Fruit fly (Drosophila melanogaster) whole organism, embryonic: ENCODE results near the gene CG11458.

Experiments
- Abd-B ChIP-seq: fragments of 200-800 bp; sonication (Bioruptor generic); optimal IDR thresholded peaks from 2 replicates; lab custom pipeline; 2018; ENCODE audit warnings: missing biosample characterization, mild to moderate bottlenecking, missing genetic modification characterization, moderate library complexity
- CG11085 ChIP-seq: fragments of 200-800 bp; sonication (Bioruptor generic); IDR thresholded peaks from 2 replicates; pipeline ENCODE4 v1.3.6; 2022; ENCODE audit warnings: missing biosample characterization, missing genetic modification characterization
- CG11247 ChIP-seq: fragments of 200-800 bp; sonication (Bioruptor generic); IDR thresholded peaks from 2 replicates; pipeline ENCODE4 v1.3.6; 2022; ENCODE audit warnings: missing biosample characterization, missing genetic modification characterization
- CG11695 ChIP-seq: fragments of 200-800 bp; sonication (Bioruptor generic); IDR thresholded peaks from 3 replicates; pipeline ENCODE4 v1.3.6; 2022; ENCODE audit warnings: missing biosample characterization, missing genetic modification characterization
- CG11723 ChIP-seq: fragments of 200-800 bp; sonication (Bioruptor generic); optimal IDR thresholded peaks from 2 replicates; lab custom pipeline; 2017; ENCODE audit warnings: missing biosample characterization, mild to moderate bottlenecking, missing genetic modification characterization
- CG13296 ChIP-seq: fragments of 200-800 bp; sonication (Bioruptor generic); optimal IDR thresholded peaks from 3 replicates; lab custom pipeline; 2018; ENCODE audit warnings: missing biosample characterization, mild to moderate bottlenecking, missing genetic modification characterization
- CG13424 ChIP-seq: fragments of 200-800 bp; sonication (Bioruptor generic); optimal IDR thresholded peaks from 2 replicates; lab custom pipeline; 2019; ENCODE audit warnings: missing biosample characterization, mild to moderate bottlenecking, missing genetic modification characterization, moderate library complexity
- CG1529 ChIP-seq: fragments of 200-800 bp; sonication (Bioruptor generic); optimal IDR thresholded peaks from 3 replicates; lab custom pipeline; 2018; ENCODE audit warnings: missing biosample characterization, missing genetic modification characterization
- CG16813 ChIP-seq: fragments of 200-800 bp; sonication (Bioruptor generic); IDR thresholded peaks from 3 replicates; pipeline ENCODE4 v1.3.6; 2022; ENCODE audit warnings: missing biosample characterization, missing genetic modification characterization; ENCODE audit not compliant: partially characterized antibody
- CG17802 ChIP-seq: fragments of 200-800 bp; sonication (Bioruptor generic); optimal IDR thresholded peaks from 2 replicates; lab custom pipeline; 2018; ENCODE audit warnings: missing biosample characterization, mild to moderate bottlenecking, missing genetic modification characterization, moderate library complexity
- CG2116 ChIP-seq: fragments of 200-800 bp; sonication (Bioruptor generic); optimal IDR thresholded peaks from 3 replicates; lab custom pipeline; 2018; ENCODE audit warnings: missing biosample characterization, mild to moderate bottlenecking, missing genetic modification characterization
- CG2712 ChIP-seq: fragments of 200-800 bp; optimal IDR thresholded peaks from 3 replicates; lab custom pipeline; 2019; ENCODE audit warnings: missing biosample characterization, mild to moderate bottlenecking, missing genetic modification characterization, moderate library complexity
- CG4424 ChIP-seq: fragments of 200-800 bp; sonication (Bioruptor generic); optimal IDR thresholded peaks from 3 replicates; lab custom pipeline; 2016; ENCODE audit warnings: missing biosample characterization, missing genetic modification characterization
- CG6175 ChIP-seq: fragments of 200-800 bp; sonication (Bioruptor generic); IDR thresholded peaks from 3 replicates; pipeline ENCODE4 v1.3.6; 2022; ENCODE audit warnings: missing biosample characterization, missing genetic modification characterization
- CG6683 ChIP-seq: fragments of 200-800 bp; sonication (Bioruptor generic); optimal IDR thresholded peaks from 2 replicates; lab custom pipeline; 2017; ENCODE audit warnings: missing biosample characterization, mild to moderate bottlenecking, missing genetic modification characterization, missing genetic modification reagents
- CG7556 ChIP-seq: fragments of 200-800 bp; sonication (Bioruptor generic); optimal IDR thresholded peaks from 2 replicates; lab custom pipeline; 2017; ENCODE audit warnings: missing biosample characterization, mild to moderate bottlenecking, missing genetic modification characterization
- CG9215 ChIP-seq: fragments of 200-800 bp; sonication (Bioruptor generic); IDR thresholded peaks from 2 replicates; pipeline ENCODE4 v1.3.6; 2022; ENCODE audit warnings: missing biosample characterization, missing genetic modification characterization
- Dad ChIP-seq: fragments of 200-800 bp; sonication (Bioruptor generic); optimal IDR thresholded peaks from 3 replicates; lab custom pipeline; 2016; ENCODE audit warnings: missing biosample characterization, missing genetic modification characterization
- Dbx ChIP-seq: fragments of 200-800 bp; sonication (Bioruptor generic); IDR thresholded peaks from 3 replicates; pipeline ENCODE4 v1.3.6; 2022; ENCODE audit warnings: missing biosample characterization, missing genetic modification characterization
- Dip2 ChIP-seq: fragments of 200-800 bp; sonication (Bioruptor generic); IDR thresholded peaks from 2 replicates; pipeline ENCODE4 v1.3.6; 2022; ENCODE audit warnings: missing biosample characterization, missing genetic modification characterization
- Dip3 ChIP-seq: fragments of 200-800 bp; sonication (Bioruptor generic); optimal IDR thresholded peaks from 3 replicates; lab custom pipeline; 2016; ENCODE audit warnings: missing biosample characterization, missing genetic modification characterization
- Dll ChIP-seq: fragments of 200-800 bp; sonication (Bioruptor generic); IDR thresholded peaks from 4 replicates; pipeline ENCODE4 v1.3.6; 2022; ENCODE audit warnings: missing biosample characterization, missing genetic modification characterization; ENCODE audit not compliant: partially characterized antibody
- Dp ChIP-seq: fragments of 200-800 bp; sonication (Bioruptor generic); optimal IDR thresholded peaks from 2 replicates; lab custom pipeline; 2018; ENCODE audit warnings: missing biosample characterization, mild to moderate bottlenecking, missing genetic modification characterization, moderate library complexity
- Hey ChIP-seq: fragments of 200-800 bp; sonication (Bioruptor generic); optimal IDR thresholded peaks from 3 replicates; lab custom pipeline; 2018; ENCODE audit warnings: missing biosample characterization, mild to moderate bottlenecking, missing genetic modification characterization
- NC2β ChIP-seq: fragments of 200-800 bp; sonication (Bioruptor generic); optimal IDR thresholded peaks from 2 replicates; lab custom pipeline; 2016; ENCODE audit warnings: missing biosample characterization, missing genetic modification characterization
- Oaz ChIP-seq: fragments of 200-800 bp; sonication (Bioruptor generic); IDR thresholded peaks from 2 replicates; pipeline ENCODE4 v1.3.6; 2022; ENCODE audit warnings: missing biosample characterization, missing genetic modification characterization
- Sox100B ChIP-seq: fragments of 200-800 bp; sonication (Bioruptor generic); optimal IDR thresholded peaks from 3 replicates; lab custom pipeline; 2018; ENCODE audit warnings: missing biosample characterization, mild to moderate bottlenecking, missing genetic modification characterization
- Usf ChIP-seq: fragments of 200-800 bp; sonication (Bioruptor generic); optimal IDR thresholded peaks from 2 replicates; lab custom pipeline; 2017; ENCODE audit warnings: missing genotype, missing biosample characterization, missing genetic modification characterization
- ab ChIP-seq: fragments of 200-800 bp; sonication (Bioruptor generic); optimal IDR thresholded peaks from 2 replicates; lab custom pipeline; 2016; ENCODE audit warnings: missing biosample characterization, missing genetic modification characterization
- aop ChIP-seq: fragments of 200-800 bp; sonication (Bioruptor generic); IDR thresholded peaks from 2 replicates; pipeline ENCODE4 v1.3.6; 2022; ENCODE audit warnings: missing biosample characterization, missing genetic modification characterization
- btn ChIP-seq: fragments of 200-800 bp; sonication (Bioruptor generic); optimal IDR thresholded peaks from 2 replicates; lab custom pipeline; 2016; ENCODE audit warnings: missing biosample characterization, missing genetic modification characterization
- dimm ChIP-seq: fragments of 200-800 bp; sonication (Bioruptor generic); IDR thresholded peaks from 2 replicates; pipeline ENCODE4 v1.3.6; 2022; ENCODE audit warnings: missing biosample characterization, missing genetic modification characterization
- gcm ChIP-seq: fragments of 200-800 bp; sonication (Bioruptor generic); optimal IDR thresholded peaks from 2 replicates; lab custom pipeline; 2019; ENCODE audit warnings: missing biosample characterization, mild to moderate bottlenecking, missing genetic modification characterization, moderate library complexity
- gt ChIP-seq: fragments of 200-800 bp; sonication (Bioruptor generic); IDR thresholded peaks from 2 replicates; pipeline ENCODE4 v1.3.6; 2022; ENCODE audit warnings: missing biosample characterization, missing genetic modification characterization
- h ChIP-seq: fragments of >200 bp; optimal IDR thresholded peaks from 2 replicates; lab custom pipeline; 2017
- hbn ChIP-seq: fragments of 200-800 bp; sonication (Bioruptor generic); IDR thresholded peaks from 2 replicates; pipeline ENCODE4 v1.3.6; 2022; ENCODE audit warnings: missing biosample characterization, missing genetic modification characterization; ENCODE audit not compliant: partially characterized antibody
- hkb ChIP-seq, 2 experiments: fragments of 200-800 bp in 1 of 2; fragments of >200 bp in 1 of 2; sonication (Bioruptor generic) in 1 of 2; IDR thresholded peaks in 1 of 2; optimal IDR thresholded peaks in 1 of 2; 2 replicates each; pipeline versions ENCODE4 v1.3.6 to Lab custom; 2017 to 2022; ENCODE audit warnings: missing biosample characterization in 1 of 2, missing genetic modification characterization in 1 of 2
- jumu ChIP-seq: fragments of 200-800 bp; sonication (Bioruptor generic); optimal IDR thresholded peaks from 3 replicates; lab custom pipeline; 2016; ENCODE audit warnings: missing biosample characterization, missing genetic modification characterization
- kah ChIP-seq: fragments of 200-800 bp; sonication (Bioruptor generic); optimal IDR thresholded peaks from 2 replicates; lab custom pipeline; 2018; ENCODE audit warnings: missing biosample characterization, mild to moderate bottlenecking, missing genetic modification characterization
- knrl ChIP-seq: fragments of 200-800 bp; sonication (Bioruptor generic); IDR thresholded peaks from 3 replicates; pipeline ENCODE4 v1.3.6; 2022; ENCODE audit warnings: missing biosample characterization, missing genetic modification characterization; ENCODE audit not compliant: partially characterized antibody
- odd ChIP-seq: fragments of 200-800 bp; sonication (Bioruptor generic); optimal IDR thresholded peaks from 2 replicates; lab custom pipeline; 2017; ENCODE audit warnings: missing biosample characterization, mild to moderate bottlenecking, missing genetic modification characterization
- pho ChIP-seq: fragments of 200-800 bp; sonication (Bioruptor generic); optimal IDR thresholded peaks from 2 replicates; lab custom pipeline; 2016; ENCODE audit warnings: missing biosample characterization, missing genetic modification characterization
- phol ChIP-seq: fragments of 200-800 bp; sonication (Bioruptor generic); optimal IDR thresholded peaks from 3 replicates; lab custom pipeline; 2018; ENCODE audit warnings: missing biosample characterization, mild to moderate bottlenecking, missing genetic modification characterization, moderate library complexity
- pzg ChIP-seq: fragments of 200-800 bp; sonication (Bioruptor generic); optimal IDR thresholded peaks from 3 replicates; lab custom pipeline; 2018; ENCODE audit warnings: missing biosample characterization, mild to moderate bottlenecking, missing genetic modification characterization, moderate library complexity
- row ChIP-seq: fragments of 200-800 bp; sonication (Bioruptor generic); IDR thresholded peaks from 3 replicates; pipeline ENCODE4 v1.3.6; 2022; ENCODE audit warnings: missing biosample characterization, missing genetic modification characterization
- shn ChIP-seq: fragments of 200-800 bp; sonication (Bioruptor generic); optimal IDR thresholded peaks from 3 replicates; lab custom pipeline; 2016; ENCODE audit warnings: missing biosample characterization, missing genetic modification characterization
- tgo ChIP-seq: fragments of 200-800 bp; sonication (Bioruptor generic); IDR thresholded peaks from 3 replicates; pipeline ENCODE4 v1.3.6; 2022; ENCODE audit warnings: missing biosample characterization, missing genetic modification characterization
- tx ChIP-seq: fragments of 200-800 bp; sonication (Bioruptor generic); optimal IDR thresholded peaks from 2 replicates; lab custom pipeline; 2016; ENCODE audit warnings: missing biosample characterization, missing genetic modification characterization
- yki ChIP-seq: fragments of >200 bp; optimal IDR thresholded peaks from 3 replicates; lab custom pipeline; 2018
- z ChIP-seq: fragments of 200-800 bp; sonication (Bioruptor generic); IDR thresholded peaks from 3 replicates; pipeline ENCODE4 v1.3.6; 2022; ENCODE audit warnings: missing biosample characterization, missing genetic modification characterization
- zen ChIP-seq: fragments of 200-800 bp; sonication (Bioruptor generic); optimal IDR thresholded peaks from 3 replicates; lab custom pipeline; 2018; ENCODE audit warnings: missing biosample characterization, mild to moderate bottlenecking, missing genetic modification characterization, moderate library complexity

CG11458 gene

DNA sequence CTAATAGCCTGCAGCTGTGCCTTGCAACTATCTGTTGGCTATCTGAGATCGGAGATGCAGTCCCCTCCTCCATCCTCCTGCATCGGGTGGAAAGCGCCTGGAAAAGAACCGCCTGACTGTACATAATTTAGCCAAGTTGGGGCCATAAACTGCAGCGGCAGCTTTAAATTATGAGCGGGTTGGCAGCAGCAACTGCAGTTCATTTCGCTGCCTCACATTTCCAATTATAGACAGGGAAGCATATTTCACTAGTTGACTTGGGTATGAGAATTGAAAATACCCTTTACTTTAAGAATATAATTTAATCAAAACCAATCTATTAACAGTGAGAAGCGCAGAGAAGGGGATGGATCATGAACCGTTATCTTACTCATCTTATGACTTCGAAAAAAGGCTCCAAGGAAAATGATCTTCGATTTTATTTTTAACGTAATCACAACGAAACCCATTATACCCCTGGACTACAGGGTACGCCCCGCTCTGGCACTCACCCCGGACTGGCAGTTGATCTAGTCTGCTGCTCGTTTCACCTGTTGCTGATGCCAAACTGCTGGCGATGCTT lies 17.5 kb downstream of the CG11458 start (continued):
- no peak for TF ChIP-seq shn (GFP tag; lab: Kevin White, UChicago)
- TF ChIP-seq CG2712 (tag; lab: Kevin White, UChicago) = peak; percentile 79
- TF ChIP-seq CG11085 (GFP tag; lab: Robert Waterston, UW) = no peak
- TF ChIP-seq CG16813 (GFP tag; lab: Robert Waterston, UW) = no peak
- no peak for TF ChIP-seq pho
- peak; percentile 38 for TF ChIP-seq CG1529 (GFP tag; lab: Kevin White, UChicago)
- peak; percentile 29 for TF ChIP-seq CG13424
- peak; percentile 23 for TF ChIP-seq Sox100B (GFP tag; lab: Kevin White, UChicago)
- no peak for TF ChIP-seq yki (lab: Kevin White, UChicago)
- TF ChIP-seq CG13296 = no peak
- TF ChIP-seq hkb (optimal IDR thresholded peaks at IDR 0.05; lab: Kevin White, UChicago) = no peak
- TF ChIP-seq hkb (GFP tag; IDR thresholded peaks at IDR 0.05; lab: Robert Waterston, UW) = no peak
- no peak for TF ChIP-seq CG9215 (GFP tag; lab: Robert Waterston, UW)
- TF ChIP-seq jumu (GFP tag; lab: Kevin White, UChicago) = no peak
- TF ChIP-seq Dbx (GFP tag; lab: Robert Waterston, UW) = no peak
- TF ChIP-seq pzg (GFP tag; lab: Kevin White, UChicago) = no peak
- peak; percentile 58 for TF ChIP-seq CG4424
- TF ChIP-seq CG11247 (GFP tag; lab: Robert Waterston, UW) = no peak
- no peak for TF ChIP-seq Dip3 (GFP tag; lab: Kevin White, UChicago)
- peak; percentile 7 for TF ChIP-seq Dad (GFP tag; lab: Kevin White, UChicago)
- TF ChIP-seq Dip2 = no peak
- no peak for TF ChIP-seq odd
- TF ChIP-seq zen = peak; percentile 47
- TF ChIP-seq dimm = 0 out of 2 replicates have a peak, but pooled peaks have one; percentile 7
- no peak for TF ChIP-seq CG11723 (GFP tag; lab: Kevin White, UChicago)
- no peak for TF ChIP-seq ab (GFP tag; lab: Kevin White, UChicago)
- TF ChIP-seq Dp (GFP tag; lab: Kevin White, UChicago) = no peak
- TF ChIP-seq gt (GFP tag; lab: Robert Waterston, UW) = no peak
- TF ChIP-seq CG7556 = peak; percentile 21
- no peak for TF ChIP-seq aop (GFP tag; lab: Robert Waterston, UW)
- no peak for TF ChIP-seq hbn (GFP tag; lab: Robert Waterston, UW)
- TF ChIP-seq CG17802 (tag; lab: Kevin White, UChicago) = no peak
- TF ChIP-seq NC2β = peak; percentile 44
- no peak for TF ChIP-seq Abd-B (GFP tag; lab: Kevin White, UChicago)
- peak; percentile 43; the same call in 1 of the 3 replicates for TF ChIP-seq CG11695 (GFP tag; lab: Robert Waterston, UW)
- no peak for TF ChIP-seq CG6683
- TF ChIP-seq knrl = no peak
- TF ChIP-seq z (GFP tag; lab: Robert Waterston, UW) = no peak
- TF ChIP-seq Hey = no peak
- TF ChIP-seq Dll = no peak
- TF ChIP-seq CG2116 (GFP tag; lab: Kevin White, UChicago) = no peak
- TF ChIP-seq Usf (GFP tag; lab: Kevin White, UChicago) = peak; percentile 34
- peak; percentile 68 for TF ChIP-seq row (GFP tag; lab: Robert Waterston, UW)
- TF ChIP-seq tgo (GFP tag; lab: Robert Waterston, UW) = no peak
- TF ChIP-seq btn = peak; percentile 34
- TF ChIP-seq Oaz (GFP tag; lab: Robert Waterston, UW) = no peak
- peak; percentile 40 for TF ChIP-seq gcm (GFP tag; lab: Kevin White, UChicago)
- TF ChIP-seq phol (tag; lab: Kevin White, UChicago) = peak; percentile 63
- no peak for TF ChIP-seq h (lab: Kevin White, UChicago)
- TF ChIP-seq CG6175 (GFP tag; lab: Robert Waterston, UW) = no peak
- TF ChIP-seq kah (GFP tag; lab: Kevin White, UChicago) = no peak
- TF ChIP-seq tx = peak; percentile 6
